Fruit fly (Drosophila melanogaster): ENCODE data around the gene Sap47.
A peak's percentile ranks its signal among the peaks of the same experiment; 100 is the strongest.

The Sap47 gene

DNA sequence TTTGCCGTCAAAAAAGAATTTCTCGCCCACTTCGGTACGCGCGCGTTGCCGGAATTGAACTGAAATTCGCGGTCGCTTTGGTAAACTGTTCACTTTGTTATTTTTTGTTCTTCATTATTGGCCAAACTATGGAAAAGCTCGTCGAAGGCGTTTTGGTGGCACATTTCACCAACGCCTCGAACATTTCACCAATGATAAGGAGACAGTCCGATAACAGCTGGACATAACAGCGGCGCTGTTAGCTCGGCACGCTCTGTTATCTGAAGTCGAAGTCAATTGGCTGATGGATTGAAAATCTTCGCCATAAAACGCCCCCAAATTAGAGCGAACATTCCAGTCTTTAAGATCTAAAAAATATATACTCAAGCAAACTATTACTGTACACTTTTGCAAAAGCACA is 38.9 kb upstream of the Sap47 start, which contains the start of gene CG14877:
Gene CG14877 (minus strand): TSS at position 101 of the 400 bp plus-strand sequence.
- TF ChIP-seq CG7368 (GFP tag; optimal IDR thresholded peaks at IDR 0.05) (no peak), CG6792 (GFP tag; optimal IDR thresholded peaks at IDR 0.05) (no peak), Smox (GFP tag; optimal IDR thresholded peaks at IDR 0.05) (no peak), CG32006 (GFP tag; optimal IDR thresholded peaks at IDR 0.05) (no peak), CG3919 (GFP tag; optimal IDR thresholded peaks at IDR 0.05) (no peak), fd85E (GFP tag; optimal IDR thresholded peaks at IDR 0.05) (no peak), CG11294 (GFP tag; IDR thresholded peaks at IDR 0.05) (no peak), Sox102F (GFP tag; optimal IDR thresholded peaks at IDR 0.05) (no peak), svp (GFP tag) (no peak), CG10669 (GFP tag; optimal IDR thresholded peaks at IDR 0.05) (no peak), Lpt (GFP tag; optimal IDR thresholded peaks at IDR 0.05) (no peak), CG6163 (GFP tag; IDR thresholded peaks at IDR 0.05) (no peak), net (GFP tag; optimal IDR thresholded peaks at IDR 0.05) (no peak)

DNA sequence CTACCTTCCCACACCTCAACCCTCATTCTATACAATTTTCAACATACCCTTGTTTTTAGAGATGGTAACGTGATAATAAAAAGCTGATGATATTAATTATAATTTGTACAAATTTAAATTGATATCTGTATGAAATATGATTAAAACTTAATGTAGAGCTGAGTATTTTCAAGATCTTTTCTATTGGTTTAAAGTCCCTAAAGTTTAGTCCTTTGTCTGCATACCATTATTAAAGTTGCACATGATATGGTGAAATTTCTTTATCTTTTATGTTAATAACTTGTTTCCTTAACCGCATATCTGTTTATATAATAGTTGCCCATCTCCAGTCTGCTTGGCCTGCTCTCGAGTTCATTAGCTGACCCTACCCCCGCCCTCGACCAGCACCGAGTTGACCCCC is 36.6 kb upstream of the Sap47 start:
- TF ChIP-seq Hr4 (GFP tag; optimal IDR thresholded peaks at IDR 0.05) (peak; percentile 11), fkh (GFP tag; optimal IDR thresholded peaks at IDR 0.05) (no peak), achi (GFP tag; optimal IDR thresholded peaks at IDR 0.05) (no peak), CG34406 (GFP tag; optimal IDR thresholded peaks at IDR 0.05) (no peak), Sox14 (GFP tag; optimal IDR thresholded peaks at IDR 0.05) (no peak), CG8632 (GFP tag; optimal IDR thresholded peaks at IDR 0.05) (no peak), Eip78C (GFP tag) (peak; percentile 74), Blimp-1 (GFP tag; optimal IDR thresholded peaks at IDR 0.05) (no peak), CG16779 (tag; optimal IDR thresholded peaks at IDR 0.05) (no peak), fd59A (GFP tag; optimal IDR thresholded peaks at IDR 0.05) (no peak), pdm3 (GFP tag; optimal IDR thresholded peaks at IDR 0.05) (no peak), dsx (GFP tag; optimal IDR thresholded peaks at IDR 0.05; ENCODE audit: poor library complexity, severe bottlenecking) (no peak), Lpt (GFP tag; optimal IDR thresholded peaks at IDR 0.05) (no peak), CG6276 (GFP tag; optimal IDR thresholded peaks at IDR 0.05) (no peak), svp (GFP tag) (peak; percentile 72), eg (GFP tag; IDR thresholded peaks at IDR 0.05) (no peak), Hr39 (GFP tag; optimal IDR thresholded peaks at IDR 0.05) (peak; percentile 10), Smox (GFP tag; optimal IDR thresholded peaks at IDR 0.05) (peak; percentile 20), CG11762 (GFP tag; optimal IDR thresholded peaks at IDR 0.05; ENCODE audit: insufficient read depth) (no peak), OdsH (GFP tag; optimal IDR thresholded peaks at IDR 0.05) (peak; percentile 22), dac (GFP tag; optimal IDR thresholded peaks at IDR 0.05) (no peak), fd85E (GFP tag; optimal IDR thresholded peaks at IDR 0.05) (no peak), Eip93F (GFP tag; optimal IDR thresholded peaks at IDR 0.05) (no peak), CG7368 (GFP tag; optimal IDR thresholded peaks at IDR 0.05) (no peak), CG3032 (tag; optimal IDR thresholded peaks at IDR 0.05) (no peak), salr (GFP tag; optimal IDR thresholded peaks at IDR 0.05) (peak in 1 of 2 experiments; percentile 13), spab (GFP tag; optimal IDR thresholded peaks at IDR 0.05) (no peak), Sox15 (GFP tag; optimal IDR thresholded peaks at IDR 0.05) (no peak), Gug (GFP tag; IDR thresholded peaks at IDR 0.05) (no peak), CG32006 (GFP tag; optimal IDR thresholded peaks at IDR 0.05) (peak; percentile 43), Ets96B (tag; optimal IDR thresholded peaks at IDR 0.05) (peak; percentile 25), esn (GFP tag; optimal IDR thresholded peaks at IDR 0.05) (peak; percentile 22), CG1621 (tag; optimal IDR thresholded peaks at IDR 0.05) (no peak), Hr38 (GFP tag; optimal IDR thresholded peaks at IDR 0.05) (no peak), CG6792 (GFP tag; optimal IDR thresholded peaks at IDR 0.05) (no peak), CG6854 (GFP tag; optimal IDR thresholded peaks at IDR 0.05) (no peak), net (GFP tag; optimal IDR thresholded peaks at IDR 0.05) (no peak), ss (GFP tag; optimal IDR thresholded peaks at IDR 0.05) (no peak), CG3919 (GFP tag; optimal IDR thresholded peaks at IDR 0.05) (no peak), Eip75B (GFP tag; optimal IDR thresholded peaks at IDR 0.05) (peak; percentile 4), CG8319 (GFP tag; optimal IDR thresholded peaks at IDR 0.05) (no peak), CG10631 (GFP tag; optimal IDR thresholded peaks at IDR 0.05) (peak; percentile 31), CG4318 (GFP tag; optimal IDR thresholded peaks at IDR 0.05) (no peak), Met (GFP tag; optimal IDR thresholded peaks at IDR 0.05) (peak; percentile 12), CG10669 (GFP tag; optimal IDR thresholded peaks at IDR 0.05) (no peak), CG31627 (GFP tag; optimal IDR thresholded peaks at IDR 0.05) (no peak)

Data from whole organism, prepupa.